In genomic region chrIV:12903687-12904086, ce11 we compare ENCODE assay signal across 4 worm cellular contexts.
TF ChIP-seq lines count a peak whose summit lies in the region.

No protein-coding gene starts in this region.

TF ChIP-seq in whole organism, L2 larva, 48 proteins besides CTCF, POLR2A, EP300 and RAD21:
- TF ChIP-seq fos-1 (tag; optimal IDR thresholded peaks at IDR 0.05; lab: Kevin White, UChicago) (peak; percentile 55), mbf-1 (tag; optimal IDR thresholded peaks at IDR 0.05; lab: Kevin White, UChicago) (no peak), unc-55 (GFP tag; optimal IDR thresholded peaks at IDR 0.05; lab: Kevin White, UChicago) (no peak)

TF ChIP-seq in whole organism, L3 larva, 47 proteins besides CTCF, POLR2A, EP300 and RAD21:
- TF ChIP-seq elt-2 (tag; optimal IDR thresholded peaks at IDR 0.05; lab: Kevin White, UChicago) (peak; percentile 64), fkh-2 (tag; optimal IDR thresholded peaks at IDR 0.05; lab: Kevin White, UChicago) (no peak), nhr-67 (tag; optimal IDR thresholded peaks at IDR 0.05; lab: Kevin White, UChicago) (no peak)

TF ChIP-seq in whole organism, L4 larva, 104 proteins besides CTCF, POLR2A, EP300 and RAD21:
- TF ChIP-seq pqm-1 (tag; optimal IDR thresholded peaks at IDR 0.05; lab: Kevin White, UChicago) (peak; percentile 71), dve-1 (tag; optimal IDR thresholded peaks at IDR 0.05; lab: Kevin White, UChicago; ENCODE audit: insufficient read depth) (peak; percentile 44), dmd-6 (GFP tag; IDR thresholded peaks at IDR 0.05; lab: Robert Waterston, UW) (peak; percentile 12; the same call in 1 of the 2 replicates), daf-16 (GFP tag; optimal IDR thresholded peaks at IDR 0.05; lab: Kevin White, UChicago) (no peak), daf-16 (tag; optimal IDR thresholded peaks at IDR 0.05; lab: Kevin White, UChicago) (peak; percentile 25), nhr-28 (tag; optimal IDR thresholded peaks at IDR 0.05; lab: Kevin White, UChicago) (peak; percentile 38), nhr-42 (GFP tag; IDR thresholded peaks at IDR 0.05; lab: Robert Waterston, UW) (no peak)

TF ChIP-seq in whole organism, young adult, 124 proteins besides CTCF, POLR2A, EP300 and RAD21:
- TF ChIP-seq lin-26 (GFP tag; IDR thresholded peaks at IDR 0.05; lab: Robert Waterston, UW) (no peak), nhr-80 (tag; optimal IDR thresholded peaks at IDR 0.05; lab: Kevin White, UChicago) (peak; percentile 43)
TF ChIP-seq in whole organism, young adult: peak in this region for 1.
